Fruit fly (Drosophila melanogaster): Measurements from ENCODE around the gene pic.

dm6 chr3R:13036064-13036463, 16.0 kb upstream of the pic start:
- no peak for TF ChIP-seq toe (GFP tag; optimal IDR thresholded peaks at IDR 0.05)
- TF ChIP-seq Clk (GFP tag; optimal IDR thresholded peaks at IDR 0.05): no peak
- TF ChIP-seq Hr96 (GFP tag; optimal IDR thresholded peaks at IDR 0.05): no peak
- no peak for TF ChIP-seq CG33017 (tag; optimal IDR thresholded peaks at IDR 0.05)

Measured in whole organism, adult.